Fruit fly (Drosophila melanogaster): Measurements from ENCODE around the gene CG13653.

DNA sequence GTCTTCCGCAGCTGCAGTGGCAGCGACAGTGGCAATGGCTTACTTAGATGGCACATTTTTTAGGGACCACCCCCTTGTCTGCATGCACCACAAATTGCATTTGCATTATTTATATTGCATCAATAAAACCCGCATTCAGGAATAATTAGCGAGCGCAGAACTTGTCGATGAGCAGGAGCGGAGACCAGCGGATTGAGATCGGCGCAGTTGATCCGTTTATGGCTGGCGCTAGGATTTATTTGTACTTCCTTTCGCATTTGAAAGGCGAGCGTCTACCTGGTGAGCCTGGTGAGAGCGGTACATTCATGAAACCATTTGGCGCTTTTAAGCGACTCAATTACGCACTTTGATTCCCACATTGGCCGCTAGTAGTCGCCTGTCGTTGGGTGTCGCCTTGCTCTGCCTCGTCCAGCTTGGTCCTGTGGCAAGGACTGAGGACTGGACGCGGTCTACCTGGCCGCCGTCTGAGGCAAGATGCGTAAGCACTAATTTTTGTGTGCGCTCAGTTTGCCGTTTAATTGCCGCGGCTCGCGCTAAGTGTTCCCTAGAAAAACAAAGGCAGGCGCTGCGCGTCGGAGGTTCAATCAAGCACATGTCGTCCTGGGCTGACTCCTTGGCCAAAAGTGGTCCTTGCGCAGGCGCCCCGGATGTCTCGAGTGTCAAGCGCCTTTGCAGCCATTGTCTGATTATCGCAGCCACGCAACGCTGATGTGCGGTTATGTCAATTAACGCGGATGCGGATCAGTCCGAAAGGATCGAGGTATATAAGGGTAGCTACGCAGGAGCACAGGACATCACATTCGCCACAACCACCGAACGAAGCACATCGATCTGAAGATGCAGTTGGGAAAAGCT lies at the start of gene CG13653:
- no peak for TF ChIP-seq salr (GFP tag; optimal IDR thresholded peaks at IDR 0.05)
- no peak for TF ChIP-seq CG4318 (GFP tag; optimal IDR thresholded peaks at IDR 0.05)
- no peak for TF ChIP-seq Gug (GFP tag; IDR thresholded peaks at IDR 0.05)
- TF ChIP-seq cyc (GFP tag; optimal IDR thresholded peaks at IDR 0.05), result no peak
- no peak for TF ChIP-seq CG15336 (GFP tag; IDR thresholded peaks at IDR 0.05)
- no peak for TF ChIP-seq Eip93F (GFP tag; optimal IDR thresholded peaks at IDR 0.05)
- no peak for TF ChIP-seq CG3032 (tag; optimal IDR thresholded peaks at IDR 0.05)
- TF ChIP-seq acj6 (GFP tag; optimal IDR thresholded peaks at IDR 0.05), result no peak
- TF ChIP-seq CG34406 (GFP tag; optimal IDR thresholded peaks at IDR 0.05), result no peak
- no peak for TF ChIP-seq CG3919 (GFP tag; optimal IDR thresholded peaks at IDR 0.05)
- TF ChIP-seq Lpt (GFP tag; optimal IDR thresholded peaks at IDR 0.05), result no peak
- no peak for TF ChIP-seq CG6276 (GFP tag; optimal IDR thresholded peaks at IDR 0.05)
- no peak for TF ChIP-seq CG11294 (GFP tag; IDR thresholded peaks at IDR 0.05)
- TF ChIP-seq OdsH (GFP tag; optimal IDR thresholded peaks at IDR 0.05), result no peak

All from whole organism, prepupa.